Worm (Caenorhabditis elegans) whole organism, L4 larva: Measurements from ENCODE around the gene ZK1240.8.

ENCODE experiments used
- ZK546.5 ChIP-seq, 2 experiments: sonication (generic microtip); optimal IDR thresholded peaks; 2 replicates each; lab custom pipeline; 2017; ENCODE audit warnings: missing biosample characterization in 2 of 2, missing genetic modification characterization in 2 of 2
- attf-4 ChIP-seq: sonication (generic microtip); optimal IDR thresholded peaks from 3 replicates; lab custom pipeline; 2017; ENCODE audit warnings: missing biosample characterization, missing genetic modification characterization
- ceh-82 ChIP-seq: sonication (generic microtip); optimal IDR thresholded peaks from 2 replicates; lab custom pipeline; 2017; ENCODE audit warnings: missing biosample characterization, missing genetic modification characterization
- dpl-1 ChIP-seq: fragments of 150-350 bp; optimal IDR thresholded peaks from 2 replicates; lab custom pipeline; 2014; ENCODE audit warnings: missing biosample characterization, missing genetic modification reagents, missing genetic modification characterization
- egl-27 ChIP-seq: sonication (generic microtip); optimal IDR thresholded peaks from 3 replicates; lab custom pipeline; 2017; ENCODE audit warnings: missing biosample characterization, missing genetic modification reagents, missing genetic modification characterization
- mxl-2 ChIP-seq: fragments of 200-800 bp; sonication (Bioruptor generic); conservative IDR thresholded peaks from 2 replicates; pipeline ENCODE4 v1.3.6; 2022; ENCODE audit warnings: missing genetic modification reagents, missing genetic modification characterization, missing compliant biosample characterization
- nhr-11 ChIP-seq: fragments of 150-350 bp; optimal IDR thresholded peaks from 2 replicates; lab custom pipeline; 2014; ENCODE audit warnings: missing biosample characterization, missing genetic modification characterization
- nhr-237 ChIP-seq: sonication (generic microtip); optimal IDR thresholded peaks from 2 replicates; lab custom pipeline; 2017; ENCODE audit warnings: missing biosample characterization, missing genetic modification characterization
- nhr-25 ChIP-seq: sonication (generic microtip); optimal IDR thresholded peaks from 2 replicates; lab custom pipeline; 2017; ENCODE audit warnings: missing genetic modification characterization, mild to moderate bottlenecking, missing compliant biosample characterization, antibody characterized with exemption, moderate library complexity, borderline replicate concordance; ENCODE audit not compliant: insufficient read depth
- pqm-1 ChIP-seq: sonication (generic microtip); optimal IDR thresholded peaks from 2 replicates; lab custom pipeline; 2017; ENCODE audit warnings: missing biosample characterization, missing genetic modification characterization
- sdz-12 ChIP-seq: fragments of 200-800 bp; sonication (Bioruptor generic); optimal IDR thresholded peaks from 2 replicates; lab custom pipeline; 2018; ENCODE audit warnings: mild to moderate bottlenecking, missing genetic modification characterization, missing compliant biosample characterization
- skn-1 ChIP-seq: fragments of 150-350 bp; optimal IDR thresholded peaks from 2 replicates; lab custom pipeline; 2014; ENCODE audit warnings: missing biosample characterization, missing genetic modification characterization
- spr-1 ChIP-seq: sonication (generic microtip); optimal IDR thresholded peaks from 2 replicates; lab custom pipeline; 2016; ENCODE audit warnings: mild to moderate bottlenecking, missing genetic modification characterization, missing compliant biosample characterization
- zag-1 ChIP-seq: fragments of 150-350 bp; optimal IDR thresholded peaks from 2 replicates; lab custom pipeline; 2014; ENCODE audit warnings: missing biosample characterization, missing genetic modification characterization

DNA sequence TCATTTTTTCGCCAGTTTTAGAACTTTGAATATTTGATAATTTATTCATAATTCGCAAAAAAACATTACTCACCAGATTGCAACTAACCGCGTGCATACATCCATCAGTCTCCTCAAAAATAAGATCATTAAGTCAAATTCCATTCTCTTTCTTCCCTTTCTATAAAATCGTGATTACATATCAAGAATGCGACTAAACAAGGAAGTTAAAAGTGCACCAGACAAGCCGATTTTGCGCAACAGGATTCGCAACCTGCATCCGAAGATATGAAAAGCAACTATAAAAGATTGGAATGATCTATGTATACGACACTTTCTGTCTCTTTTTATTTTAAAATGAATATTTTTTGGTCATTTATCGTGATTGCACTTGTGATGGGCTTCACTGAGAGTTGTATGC, 40.1 kb upstream of the ZK1240.8 start, which contains the start of gene hpo-25:
- TF ChIP-seq pqm-1 (tag; lab: Kevin White, UChicago) (no peak), sdz-12 (no peak), nhr-11 (tag; lab: Kevin White, UChicago) (no peak), ceh-82 (tag; lab: Kevin White, UChicago) (no peak), ZK546.5 (tag; optimal IDR thresholded peaks at IDR 0.05; lab: Kevin White, UChicago) (no peak), egl-27 (tag; lab: Kevin White, UChicago) (no peak), zag-1 (no peak), attf-4 (tag; lab: Kevin White, UChicago) (no peak), skn-1 (tag; lab: Kevin White, UChicago) (no peak), mxl-2 (no peak), nhr-25 (no peak), dpl-1 (GFP tag; lab: Kevin White, UChicago) (no peak), nhr-237 (tag; lab: Kevin White, UChicago) (no peak), spr-1 (tag; lab: Kevin White, UChicago) (no peak)
